Fruit fly (Drosophila melanogaster) whole organism: ENCODE measurements around the gene qjt.

Experiments used
- CG8478 ChIP-seq: fragments of >200 bp; optimal IDR thresholded peaks from 2 replicates; lab custom pipeline; 2018; ENCODE audit warnings: inconsistent platforms
- Dll ChIP-seq: fragments of >200 bp; optimal IDR thresholded peaks from 2 replicates; lab custom pipeline; 2017
- EcR ChIP-seq, 2 experiments: fragments of >200 bp; optimal IDR thresholded peaks; 2 replicates each; lab custom pipeline; 2017; ENCODE audit warnings: missing biosample characterization in 2 of 2, missing genetic modification characterization in 2 of 2, missing genetic modification reagents in 2 of 2
- pan ChIP-seq: fragments of >200 bp; optimal IDR thresholded peaks from 2 replicates; lab custom pipeline; 2017
- psq ChIP-seq: fragments of >200 bp; optimal IDR thresholded peaks from 2 replicates; lab custom pipeline; 2017
- usp ChIP-seq: fragments of >200 bp; optimal IDR thresholded peaks from 2 replicates; lab custom pipeline; 2017; ENCODE audit warnings: missing biosample characterization, missing genetic modification characterization, mixed read lengths

Gene qjt

DNA sequence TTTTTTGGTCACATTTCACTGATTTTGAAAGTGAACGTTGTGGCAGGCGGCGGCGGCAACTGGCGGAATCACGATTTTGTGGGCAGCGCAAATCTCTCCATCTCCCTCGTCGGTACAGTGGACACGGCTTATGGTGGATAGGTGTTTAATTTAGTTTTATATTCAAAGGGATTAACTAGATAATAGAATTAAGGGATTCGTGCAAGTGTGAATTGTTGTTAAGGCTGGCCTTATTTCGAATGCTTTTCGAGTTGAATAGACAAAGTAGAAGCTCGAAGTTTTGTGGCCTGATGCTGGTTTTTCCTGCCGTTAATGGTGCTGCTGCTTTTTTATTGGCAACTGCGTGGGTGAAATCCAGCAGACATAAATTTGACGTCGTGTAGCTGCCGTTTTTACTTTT is 19.1 kb downstream of the qjt start:
- TF ChIP-seq pan (lab: Kevin White, UChicago) (no peak), Dll (no peak), EcR (GFP tag; optimal IDR thresholded peaks at IDR 0.05; lab: Kevin White, UChicago) (no peak), psq (lab: Kevin White, UChicago) (no peak), usp (no peak), CG8478 (lab: Kevin White, UChicago) (no peak)

DNA sequence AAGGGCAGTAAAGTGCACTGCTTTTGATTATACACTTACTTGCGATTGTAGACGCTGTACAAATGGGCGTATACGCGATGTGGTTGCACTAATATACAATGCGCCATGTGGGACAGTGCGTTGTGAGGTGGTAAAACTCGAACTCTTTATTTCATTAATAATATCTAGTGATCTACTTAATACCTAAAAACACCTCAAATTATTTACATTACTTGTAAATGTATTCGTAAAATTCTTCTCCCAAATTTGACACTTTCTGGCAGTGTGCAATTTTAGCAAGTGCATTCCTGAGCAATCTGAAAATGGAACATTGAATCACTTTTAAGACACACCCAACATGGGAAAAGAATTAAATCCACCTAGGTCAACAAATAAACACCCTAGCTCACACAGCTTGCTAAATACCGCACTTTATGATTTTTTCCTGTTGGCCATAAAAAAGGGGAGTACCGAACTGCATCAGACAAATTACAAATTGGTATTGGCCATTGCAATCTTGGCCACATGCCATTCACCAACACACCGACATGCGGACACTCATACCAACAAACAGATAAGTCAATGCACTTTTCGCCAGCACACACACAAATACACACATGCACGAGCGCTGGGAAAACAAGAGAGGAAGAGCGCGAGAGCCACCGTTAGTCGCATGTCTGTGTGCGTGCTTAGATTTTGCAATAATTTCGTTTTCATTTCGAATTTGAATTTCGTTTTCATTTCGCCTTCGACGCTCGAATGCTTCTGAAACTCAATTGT is 20.2 kb downstream of the qjt start:
- TF ChIP-seq psq (lab: Kevin White, UChicago) (no peak), Dll (no peak), usp (no peak), EcR (GFP tag; optimal IDR thresholded peaks at IDR 0.05; lab: Kevin White, UChicago) (peak in 1 of 2 experiments; percentile 88)

DNA sequence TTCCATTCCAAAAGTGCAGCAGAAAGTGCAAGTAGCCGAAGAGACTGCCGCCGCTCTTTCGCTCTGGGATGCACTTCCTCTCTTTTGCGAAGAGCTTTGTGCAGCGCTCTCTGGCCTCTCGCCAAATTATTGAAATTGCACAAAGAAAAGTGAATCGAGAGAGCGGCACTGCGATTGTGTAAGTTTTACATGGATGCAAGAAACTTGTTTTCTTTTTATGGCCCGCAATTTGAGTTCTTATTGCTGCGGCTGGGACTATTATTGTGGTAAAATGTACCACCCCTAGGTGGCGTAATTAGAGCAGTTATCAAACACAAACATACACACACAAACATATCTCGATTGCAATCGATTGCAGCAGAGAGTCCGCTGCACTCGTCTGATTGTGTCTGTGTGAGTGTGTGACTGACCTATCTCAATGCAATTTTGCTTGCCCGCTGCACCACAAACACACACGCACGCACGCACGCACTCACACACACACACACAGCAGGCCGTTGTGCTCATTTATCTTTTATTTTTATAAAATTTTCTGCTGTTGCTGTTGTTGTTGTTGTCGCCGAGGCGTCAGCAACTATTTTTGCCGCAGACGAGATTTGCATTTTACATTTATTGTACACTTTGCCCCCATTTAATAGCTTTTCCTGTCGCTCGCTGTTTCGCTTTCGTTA is 21.6 kb downstream of the qjt start:
- TF ChIP-seq EcR (GFP tag; optimal IDR thresholded peaks at IDR 0.05; lab: Kevin White, UChicago) (peak in 1 of 2 experiments; percentile 87), CG8478 (lab: Kevin White, UChicago) (no peak)

DNA sequence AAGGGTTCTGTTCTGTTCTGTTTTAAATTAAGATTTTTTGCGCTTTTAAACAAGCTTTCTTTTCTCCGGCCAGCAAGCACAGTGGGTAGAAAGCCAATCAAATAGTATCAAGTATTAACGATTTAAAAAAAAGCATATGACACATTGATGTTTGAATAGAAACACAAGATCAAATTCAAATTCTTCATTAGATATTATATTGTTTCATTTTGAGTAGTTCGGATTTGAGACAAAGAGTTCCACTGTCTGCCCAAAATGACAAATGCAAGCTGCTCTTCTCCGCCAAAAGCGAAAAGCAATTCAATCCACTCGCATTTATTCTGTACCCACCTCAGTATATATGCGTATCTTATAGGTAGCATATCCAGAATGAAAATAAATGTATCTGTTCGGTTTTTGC is 23.3 kb downstream of the qjt start:
- TF ChIP-seq Dll (no peak), usp (no peak), psq (lab: Kevin White, UChicago) (no peak), EcR (GFP tag; optimal IDR thresholded peaks at IDR 0.05; lab: Kevin White, UChicago) (no peak), CG8478 (lab: Kevin White, UChicago) (no peak), pan (lab: Kevin White, UChicago) (no peak)

DNA sequence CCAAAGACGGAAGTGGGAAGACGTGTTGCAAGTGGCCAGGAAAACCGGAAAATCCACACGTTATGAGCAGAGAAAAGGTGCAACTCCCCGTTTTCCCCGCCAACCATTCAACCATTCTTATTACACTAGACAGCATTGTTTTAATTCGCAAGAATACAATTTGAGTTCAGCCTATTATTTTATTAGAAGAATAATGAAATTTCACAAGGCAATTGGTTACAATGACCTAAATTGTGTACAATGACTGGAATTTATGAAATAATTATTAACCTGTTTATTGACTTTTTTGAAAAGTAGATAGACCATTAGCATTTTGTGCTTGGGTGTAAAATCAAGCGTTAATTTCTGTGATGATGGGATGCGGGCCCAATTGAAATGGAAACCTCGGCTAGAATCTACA is 25.6 kb downstream of the qjt start:
- no peak for TF ChIP-seq Dll
- TF ChIP-seq usp, result no peak
- no peak for TF ChIP-seq pan (lab: Kevin White, UChicago)
- TF ChIP-seq EcR (GFP tag; optimal IDR thresholded peaks at IDR 0.05; lab: Kevin White, UChicago), result no peak
- no peak for TF ChIP-seq psq (lab: Kevin White, UChicago)
- no peak for TF ChIP-seq CG8478 (lab: Kevin White, UChicago)

DNA sequence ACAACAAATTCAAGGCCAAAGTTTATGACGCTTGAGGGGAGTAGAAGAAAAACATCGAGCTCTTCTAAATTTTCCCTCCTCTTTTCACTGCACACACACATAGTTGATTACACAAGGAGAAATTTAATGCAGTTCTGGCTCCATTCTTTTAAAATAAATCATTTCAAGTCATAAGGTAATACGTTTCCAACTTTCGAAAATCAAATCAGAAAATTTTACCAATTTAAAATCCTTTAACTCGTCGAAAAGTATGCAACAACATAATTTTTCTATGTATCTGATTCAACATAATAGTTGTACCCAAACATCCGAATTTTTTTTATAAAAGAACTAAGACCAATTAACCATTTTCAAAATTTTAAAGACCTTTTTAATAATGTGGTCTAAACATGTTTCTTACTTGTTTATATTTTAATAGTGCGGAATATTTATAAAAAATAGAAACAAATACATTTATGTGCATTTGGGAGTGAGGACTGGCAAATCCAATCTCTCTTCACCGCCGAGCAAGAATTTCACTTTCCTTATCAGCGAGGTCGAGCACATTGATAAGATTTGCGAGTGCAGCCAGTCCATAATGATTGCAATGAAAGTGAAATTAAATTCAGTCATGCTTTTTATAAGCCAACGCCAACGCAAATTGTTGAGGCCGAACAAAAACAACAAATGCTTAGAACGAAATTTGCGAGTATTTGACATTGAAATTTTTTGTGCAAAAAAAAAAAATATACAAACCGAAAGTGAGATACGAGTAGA is 27.3 kb downstream of the qjt start:
- no peak for TF ChIP-seq CG8478 (lab: Kevin White, UChicago)
- TF ChIP-seq usp, result no peak
- no peak for TF ChIP-seq EcR (GFP tag; optimal IDR thresholded peaks at IDR 0.05; lab: Kevin White, UChicago)
- TF ChIP-seq pan (lab: Kevin White, UChicago), result no peak
- no peak for TF ChIP-seq Dll
- no peak for TF ChIP-seq psq (lab: Kevin White, UChicago)

DNA sequence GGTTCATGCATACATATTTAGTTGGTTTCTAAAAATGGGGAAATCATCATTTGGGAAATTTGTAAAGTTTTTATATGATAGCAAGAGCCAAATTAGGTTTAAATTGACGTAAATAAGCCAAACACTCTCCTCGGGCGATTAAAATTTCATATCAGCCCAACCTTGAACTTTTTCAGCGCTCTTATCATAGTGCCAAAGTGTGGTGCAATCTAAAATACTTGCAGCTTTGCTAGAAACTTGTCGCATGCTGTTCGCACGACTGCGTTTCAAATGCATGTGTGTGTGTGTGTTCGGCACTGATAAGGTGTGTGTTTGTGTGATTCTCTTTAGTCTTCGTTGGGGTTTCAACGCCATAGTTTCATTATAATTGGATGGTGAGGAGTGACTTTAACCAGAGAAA is 27.9 kb downstream of the qjt start:
- no peak for TF ChIP-seq Dll
- TF ChIP-seq EcR (GFP tag; optimal IDR thresholded peaks at IDR 0.05; lab: Kevin White, UChicago), result no peak
- no peak for TF ChIP-seq CG8478 (lab: Kevin White, UChicago)
- TF ChIP-seq psq (lab: Kevin White, UChicago), result no peak
- TF ChIP-seq pan (lab: Kevin White, UChicago), result no peak
- no peak for TF ChIP-seq usp

DNA sequence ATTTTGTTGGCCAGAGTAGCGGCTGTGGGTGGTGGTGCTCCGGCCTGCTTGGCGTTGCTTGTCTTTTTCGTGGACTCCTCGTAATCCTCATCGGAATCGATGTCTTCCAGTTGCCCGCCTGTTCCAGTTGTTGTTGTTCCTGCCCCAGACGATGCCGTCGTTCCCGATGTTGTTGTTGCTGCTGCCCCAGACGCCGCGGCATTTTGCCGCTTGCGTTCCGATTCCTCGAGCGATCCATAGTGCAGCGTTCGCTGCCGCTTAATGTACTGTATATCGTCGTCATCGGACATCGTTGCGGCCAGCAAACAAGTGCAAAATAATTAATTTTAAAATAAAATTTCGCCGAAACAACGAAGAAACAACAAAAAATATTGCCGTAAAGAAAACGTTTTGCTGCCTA is 34.6 kb downstream of the qjt start:
- TF ChIP-seq EcR (GFP tag; optimal IDR thresholded peaks at IDR 0.05; lab: Kevin White, UChicago) (no peak), CG8478 (lab: Kevin White, UChicago) (no peak), psq (lab: Kevin White, UChicago) (no peak), usp (no peak), Dll (no peak), pan (lab: Kevin White, UChicago) (no peak)

DNA sequence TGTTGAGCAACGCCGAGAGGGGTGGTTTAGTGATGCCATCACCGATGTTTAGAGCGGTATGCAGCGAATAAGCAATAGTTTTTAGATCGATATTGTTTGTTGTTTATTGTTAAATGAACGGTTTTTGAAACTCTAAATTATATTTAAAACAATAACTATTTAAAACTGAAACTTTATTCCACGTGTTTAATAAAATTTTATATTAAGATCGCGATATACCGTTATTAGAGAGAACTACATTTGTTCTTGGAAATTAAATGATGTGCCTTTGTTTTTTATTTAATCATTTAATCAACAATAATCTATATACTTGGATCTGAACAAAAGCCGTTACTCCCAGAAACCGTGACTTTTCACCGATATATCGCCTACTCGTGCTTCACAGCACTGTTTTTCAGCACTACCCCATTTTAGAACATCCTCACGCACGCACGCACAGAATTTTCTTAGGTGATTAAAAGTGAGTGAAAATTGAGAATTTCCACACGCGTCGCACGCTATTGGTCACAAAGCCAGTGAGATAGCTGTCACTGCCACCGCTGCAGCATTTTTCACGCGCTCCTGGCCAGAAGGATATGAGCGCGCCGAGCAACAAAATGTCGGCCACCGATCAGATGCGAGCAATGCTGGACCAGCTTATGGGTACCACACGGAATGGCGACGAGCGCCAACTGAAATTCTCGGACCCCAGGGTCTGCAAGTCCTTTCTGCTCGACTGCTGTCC is 35.2 kb downstream of the qjt start, which contains the start of the genes U4-U6-60K and CG7564:
TSS of gene U4-U6-60K (minus strand) at position 20 of the 724 bp plus-strand sequence.
TSS of gene CG7564 (plus strand) at position 406 of the 724 bp plus-strand sequence.
- TF ChIP-seq psq (lab: Kevin White, UChicago), result no peak
